Worm (Caenorhabditis elegans) whole organism, late embryonic: ENCODE data around the gene tcc-1.

Experiments
- C08G9.2 ChIP-seq: sonication (generic microtip); optimal IDR thresholded peaks from 2 replicates; lab custom pipeline; 2016; ENCODE audit warnings: mild to moderate bottlenecking, missing genetic modification characterization, moderate library complexity, missing compliant biosample characterization
- Y22D7AL.16 ChIP-seq: sonication (generic microtip); optimal IDR thresholded peaks from 2 replicates; lab custom pipeline; 2016; ENCODE audit warnings: missing genetic modification characterization, missing compliant biosample characterization
- ceh-30 ChIP-seq: fragments of 150-350 bp; optimal IDR thresholded peaks from 2 replicates; lab custom pipeline; 2014; ENCODE audit warnings: missing biosample characterization, missing genetic modification characterization
- ceh-31 ChIP-seq: sonication (generic microtip); optimal IDR thresholded peaks from 2 replicates; lab custom pipeline; 2016; ENCODE audit warnings: missing genetic modification characterization, missing compliant biosample characterization
- ceh-48 ChIP-seq: sonication (generic microtip); optimal IDR thresholded peaks from 2 replicates; lab custom pipeline; 2016; ENCODE audit warnings: missing genetic modification characterization, inconsistent platforms, missing compliant biosample characterization
- elt-4 ChIP-seq: sonication (generic microtip); optimal IDR thresholded peaks from 2 replicates; lab custom pipeline; 2016; ENCODE audit warnings: missing genetic modification characterization, missing compliant biosample characterization
- fkh-6 ChIP-seq: sonication (generic microtip); optimal IDR thresholded peaks from 2 replicates; lab custom pipeline; 2016; ENCODE audit warnings: missing genetic modification characterization, missing compliant biosample characterization
- nhr-11 ChIP-seq: fragments of 150-350 bp; optimal IDR thresholded peaks from 2 replicates; lab custom pipeline; 2014; ENCODE audit warnings: missing biosample characterization, missing genetic modification characterization
- pha-2 ChIP-seq: sonication (generic microtip); optimal IDR thresholded peaks from 2 replicates; lab custom pipeline; 2017; ENCODE audit warnings: mild to moderate bottlenecking, missing genetic modification characterization, missing compliant biosample characterization
- pqm-1 ChIP-seq: sonication (generic microtip); optimal IDR thresholded peaks from 2 replicates; lab custom pipeline; 2016; ENCODE audit warnings: missing genetic modification characterization, missing compliant biosample characterization

Gene tcc-1

DNA sequence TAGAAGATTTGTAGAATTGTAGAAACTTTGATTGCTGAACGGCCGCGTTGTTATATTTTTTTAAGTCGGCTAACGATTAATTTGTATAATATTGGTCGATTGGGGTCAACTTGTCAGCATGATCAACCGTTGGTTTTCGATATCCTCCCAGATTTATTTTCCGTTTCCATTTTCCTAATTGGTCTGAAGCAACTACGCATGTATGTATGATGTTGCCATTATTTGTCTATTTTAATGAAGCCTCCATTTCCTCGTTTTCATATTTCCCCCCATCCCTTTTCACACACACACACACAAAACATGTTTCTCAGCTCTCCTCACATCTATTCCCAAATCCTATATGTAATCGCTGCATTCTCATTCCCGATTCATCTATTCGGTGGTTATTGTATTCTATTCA is 55.3 kb downstream of the tcc-1 start, which contains the start of gene srh-287:
TSS of gene srh-287 (plus strand) at position 301 of the 400 bp plus-strand sequence.
- no peak for TF ChIP-seq C08G9.2 (tag; lab: Kevin White, UChicago)

DNA sequence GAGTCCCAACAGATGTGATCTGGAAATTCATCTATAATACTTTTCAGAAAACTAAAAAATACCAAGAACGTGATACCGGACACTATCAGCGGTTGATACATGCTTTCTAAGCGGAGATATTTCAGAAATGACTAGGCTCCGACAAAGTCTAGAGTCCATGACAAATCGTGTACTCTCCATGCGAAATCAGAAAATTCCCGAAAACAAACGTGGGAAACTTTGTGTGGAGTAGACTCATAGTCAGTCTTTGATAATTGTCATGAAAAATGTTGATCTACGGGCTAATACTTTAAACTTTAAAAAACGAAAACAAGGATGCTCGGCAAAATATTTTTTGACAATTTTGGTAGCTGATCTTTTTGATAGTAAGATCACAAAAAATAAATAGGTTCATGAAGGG is 57.0 kb downstream of the tcc-1 start, which contains the start of gene srx-18:
TSS of gene srx-18 (minus strand) at position 101 of the 400 bp plus-strand sequence.
- TF ChIP-seq fkh-6 (tag; lab: Kevin White, UChicago), result no peak
- TF ChIP-seq pha-2 (tag; lab: Kevin White, UChicago), result no peak
- TF ChIP-seq Y22D7AL.16, result no peak
- TF ChIP-seq elt-4 (tag; lab: Kevin White, UChicago), result no peak
- no peak for TF ChIP-seq ceh-30 (tag; lab: Kevin White, UChicago)
- TF ChIP-seq pqm-1 (tag; lab: Kevin White, UChicago), result no peak
- TF ChIP-seq ceh-48 (tag; lab: Kevin White, UChicago), result no peak
- no peak for TF ChIP-seq ceh-31 (tag; lab: Kevin White, UChicago)
- TF ChIP-seq nhr-11 (tag; lab: Kevin White, UChicago), result no peak
